Worm (Caenorhabditis elegans): Measurements from ENCODE around the gene sucl-1.

Gene sucl-1

ce11 chrX:14751911-14752310, 1.9 kb upstream of the sucl-1 start, which contains the start of gene C05G5.3:
Gene C05G5.3 (minus strand): TSS chrX:14752011.
- TF ChIP-seq R02D3.7 (tag; optimal IDR thresholded peaks at IDR 0.05) (no peak), ceh-9 (tag; optimal IDR thresholded peaks at IDR 0.05) (no peak), lin-39 (tag; optimal IDR thresholded peaks at IDR 0.05) (no peak), aly-2 (tag; optimal IDR thresholded peaks at IDR 0.05) (no peak), ztf-11 (tag; optimal IDR thresholded peaks at IDR 0.05) (no peak), nhr-11 (tag; optimal IDR thresholded peaks at IDR 0.05) (no peak)

- TF ChIP-seq elt-2 (tag; optimal IDR thresholded peaks at IDR 0.05) (peak; percentile 40), skn-1 (tag; optimal IDR thresholded peaks at IDR 0.05) (no peak), eor-1 (tag; optimal IDR thresholded peaks at IDR 0.05) (no peak), pqm-1 (tag; optimal IDR thresholded peaks at IDR 0.05) (peak; percentile 33), nhr-76 (tag; optimal IDR thresholded peaks at IDR 0.05) (no peak), egl-27 (tag; optimal IDR thresholded peaks at IDR 0.05) (no peak), nhr-28 (tag; optimal IDR thresholded peaks at IDR 0.05) (no peak), nhr-67 (tag; optimal IDR thresholded peaks at IDR 0.05) (no peak), lin-15B (tag; optimal IDR thresholded peaks at IDR 0.05) (no peak), sea-2 (GFP tag; optimal IDR thresholded peaks at IDR 0.05) (no peak), ceh-82 (tag; optimal IDR thresholded peaks at IDR 0.05) (no peak)
These were observed 2.0 kb downstream of the sucl-1 start for ce11 chrX:14755847-14756246.

- TF ChIP-seq fkh-10 (GFP tag; optimal IDR thresholded peaks at IDR 0.05) (no peak), nhr-43 (tag; optimal IDR thresholded peaks at IDR 0.05; ENCODE audit: poor library complexity, severe bottlenecking) (no peak), lin-15B (tag; optimal IDR thresholded peaks at IDR 0.05) (no peak), nfya-1 (tag; optimal IDR thresholded peaks at IDR 0.05; ENCODE audit: insufficient read depth) (no peak), egl-27 (tag; optimal IDR thresholded peaks at IDR 0.05) (no peak), elt-3 (tag; optimal IDR thresholded peaks at IDR 0.05) (no peak), nhr-25 (tag; optimal IDR thresholded peaks at IDR 0.05) (no peak), lsy-12 (tag; optimal IDR thresholded peaks at IDR 0.05) (no peak), fos-1 (tag; optimal IDR thresholded peaks at IDR 0.05) (no peak), nhr-76 (tag; optimal IDR thresholded peaks at IDR 0.05) (no peak), nhr-77 (tag; optimal IDR thresholded peaks at IDR 0.05) (no peak), egl-5 (tag; optimal IDR thresholded peaks at IDR 0.05) (no peak), R02D3.7 (tag; optimal IDR thresholded peaks at IDR 0.05) (no peak)
These were observed 2.8 kb downstream of the sucl-1 start for ce11 chrX:14756606-14757005.

ce11 chrX:14757641-14758220, 3.9 kb downstream of the sucl-1 start:
- TF ChIP-seq nhr-237 (tag; optimal IDR thresholded peaks at IDR 0.05) (no peak), pqm-1 (tag; optimal IDR thresholded peaks at IDR 0.05) (no peak), pha-4 (tag; optimal IDR thresholded peaks at IDR 0.05) (no peak), hmg-11 (tag; optimal IDR thresholded peaks at IDR 0.05) (no peak), nhr-12 (tag; optimal IDR thresholded peaks at IDR 0.05) (no peak), nhr-23 (tag; optimal IDR thresholded peaks at IDR 0.05) (no peak), mdl-1 (tag; optimal IDR thresholded peaks at IDR 0.05) (no peak), R02D3.7 (tag; optimal IDR thresholded peaks at IDR 0.05) (no peak), fos-1 (tag; optimal IDR thresholded peaks at IDR 0.05) (no peak), lsy-12 (tag; optimal IDR thresholded peaks at IDR 0.05) (no peak), ceh-16 (tag; optimal IDR thresholded peaks at IDR 0.05) (no peak), sea-2 (GFP tag; optimal IDR thresholded peaks at IDR 0.05) (no peak), aly-2 (tag; optimal IDR thresholded peaks at IDR 0.05) (no peak), nhr-77 (tag; optimal IDR thresholded peaks at IDR 0.05) (no peak)

ce11 chrX:14759549-14759948, 5.7 kb downstream of the sucl-1 start:
- TF ChIP-seq pha-4 (tag; optimal IDR thresholded peaks at IDR 0.05) (peak; percentile 62), ceh-9 (tag; optimal IDR thresholded peaks at IDR 0.05) (no peak)

ce11 chrX:14760166-14760565, 6.3 kb downstream of the sucl-1 start:
- TF ChIP-seq ceh-28 (tag; optimal IDR thresholded peaks at IDR 0.05) (no peak), eor-1 (tag; optimal IDR thresholded peaks at IDR 0.05) (no peak), ceh-82 (tag; optimal IDR thresholded peaks at IDR 0.05) (no peak), lin-15B (tag; optimal IDR thresholded peaks at IDR 0.05) (no peak), hmg-11 (tag; optimal IDR thresholded peaks at IDR 0.05) (no peak)
